Worm (Caenorhabditis elegans) whole organism, young adult: ENCODE measurements around the gene F20A1.4.

Experiments
- K11D2.4 ChIP-seq: fragments of 200-800 bp; sonication (Bioruptor generic); IDR thresholded peaks from 2 replicates; pipeline ENCODE4 v1.3.6; 2022; ENCODE audit warnings: missing genetic modification reagents, missing genetic modification characterization, missing compliant biosample characterization
- akir-1 ChIP-seq: fragments of 200-800 bp; sonication (Bioruptor generic); optimal IDR thresholded peaks from 2 replicates; lab custom pipeline; 2018; ENCODE audit warnings: mild to moderate bottlenecking, missing genetic modification characterization, moderate library complexity, missing compliant biosample characterization
- chd-7 ChIP-seq: sonication (generic microtip); optimal IDR thresholded peaks from 2 replicates; lab custom pipeline; 2016; ENCODE audit warnings: mild to moderate bottlenecking, missing genetic modification characterization, moderate library complexity, missing compliant biosample characterization
- dpff-1 ChIP-seq: sonication (generic microtip); optimal IDR thresholded peaks from 2 replicates; lab custom pipeline; 2017; ENCODE audit warnings: mild to moderate bottlenecking, missing genetic modification characterization, missing compliant biosample characterization
- mel-28 ChIP-seq: sonication (generic microtip); optimal IDR thresholded peaks from 2 replicates; lab custom pipeline; 2016; ENCODE audit warnings: borderline replicate concordance, mild to moderate bottlenecking, missing genetic modification characterization, missing compliant biosample characterization
- nhr-90 ChIP-seq: sonication (generic microtip); optimal IDR thresholded peaks from 2 replicates; lab custom pipeline; 2016; ENCODE audit warnings: missing genotype, mild to moderate bottlenecking, missing genetic modification characterization, missing compliant biosample characterization

DNA sequence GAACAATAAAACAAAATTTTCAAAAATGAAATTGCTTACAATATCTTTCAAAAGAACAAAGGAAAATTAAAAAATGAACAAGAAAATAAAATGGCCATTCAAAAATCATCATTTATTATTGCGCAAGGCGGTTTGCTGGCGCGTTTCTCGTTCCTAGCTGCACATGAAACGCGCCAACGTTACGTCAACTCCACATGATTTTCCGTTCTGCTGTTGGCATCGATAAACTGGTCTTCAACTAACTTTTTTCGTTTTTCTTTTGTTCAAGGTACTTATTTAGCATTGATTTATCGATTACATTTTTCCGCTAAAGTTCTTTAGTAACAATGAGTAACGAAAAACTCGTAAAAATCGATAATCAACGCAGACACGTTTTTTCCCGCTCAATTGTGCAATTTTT, 38.7 kb upstream of the F20A1.4 start, which contains the start of the genes Y57E12AL.6 and Y57E12AL.1:
- no peak for TF ChIP-seq nhr-90 (tag; lab: Kevin White, UChicago)
- TF ChIP-seq chd-7 = no peak
- no peak for TF ChIP-seq dpff-1
- no peak for TF ChIP-seq akir-1 (GFP tag; lab: Kevin White, UChicago)
- peak; percentile 78 for TF ChIP-seq K11D2.4
- TF ChIP-seq mel-28 (tag; lab: Kevin White, UChicago) = peak; percentile 16
